Fruit fly (Drosophila melanogaster): ENCODE results near the gene Eip74EF.
A peak's percentile ranks its signal among the peaks of the same experiment; 100 is the strongest.

DNA sequence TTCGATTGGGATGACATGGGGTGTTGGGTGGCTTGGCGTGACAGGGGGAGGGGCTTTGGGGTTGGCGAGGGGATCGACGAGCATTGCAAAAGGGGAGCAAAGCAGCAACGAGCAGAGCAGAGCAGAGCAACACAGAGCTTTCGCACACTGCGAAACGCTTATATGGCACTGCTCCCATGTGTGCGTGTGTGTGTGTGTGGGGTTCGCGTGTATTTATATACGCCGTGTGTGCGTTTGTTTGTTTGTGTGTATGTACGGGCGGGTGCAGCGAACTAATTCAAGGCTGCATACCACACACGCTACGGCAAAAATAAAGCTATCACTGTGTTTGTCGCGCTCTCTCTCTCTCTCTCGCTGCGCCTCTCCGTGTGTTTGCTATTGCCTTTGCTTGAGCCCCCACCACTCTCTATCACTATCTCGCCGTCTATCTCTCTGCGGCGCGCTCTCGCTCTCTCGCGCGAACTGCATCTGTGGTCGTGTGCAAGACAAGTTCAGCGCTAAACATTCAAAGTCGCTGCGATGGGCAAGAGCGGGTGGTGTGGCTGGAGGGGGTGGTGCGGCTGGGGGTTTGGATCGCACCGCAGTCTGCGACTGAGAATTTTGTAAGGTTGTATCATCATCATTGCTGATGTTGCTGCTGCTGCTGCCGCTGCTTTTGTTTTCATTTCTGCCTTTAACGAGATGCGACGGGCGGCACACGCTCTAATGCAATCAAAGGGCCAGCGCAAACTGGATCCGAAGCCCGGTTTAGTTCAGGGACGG lies 28.5 kb downstream of the Eip74EF start:
- peak; percentile 73 for TF ChIP-seq CG6854 (GFP tag; optimal IDR thresholded peaks at IDR 0.05)
- TF ChIP-seq lz (GFP tag; optimal IDR thresholded peaks at IDR 0.05), result no peak
- TF ChIP-seq CG6276 (GFP tag; optimal IDR thresholded peaks at IDR 0.05), result no peak
- TF ChIP-seq Sox102F (GFP tag; optimal IDR thresholded peaks at IDR 0.05), result no peak
- TF ChIP-seq CG6792 (GFP tag; optimal IDR thresholded peaks at IDR 0.05), result no peak
- TF ChIP-seq CG8632 (GFP tag; optimal IDR thresholded peaks at IDR 0.05), result no peak
- TF ChIP-seq CG6163 (GFP tag; IDR thresholded peaks at IDR 0.05), result peak; percentile 67
- peak; percentile 54 for TF ChIP-seq eg (GFP tag; IDR thresholded peaks at IDR 0.05)
- peak; percentile 39 for TF ChIP-seq Eip93F (GFP tag; optimal IDR thresholded peaks at IDR 0.05)
- no peak for TF ChIP-seq CG6808 (GFP tag; optimal IDR thresholded peaks at IDR 0.05)
- no peak for TF ChIP-seq CG10631 (GFP tag; optimal IDR thresholded peaks at IDR 0.05)
- no peak for TF ChIP-seq pdm3 (GFP tag; optimal IDR thresholded peaks at IDR 0.05)
- no peak for TF ChIP-seq CG8119 (GFP tag; IDR thresholded peaks at IDR 0.05)
- TF ChIP-seq fkh (GFP tag; optimal IDR thresholded peaks at IDR 0.05), result peak; percentile 65

All from whole organism, prepupa.